Fruit fly (Drosophila melanogaster): Measurements from ENCODE around the gene CG9692.

The CG9692 gene

dm6 chr3L:16730645-16731044, 25.9 kb downstream of the CG9692 start, which contains the start of gene Dbp73D (continued):
- no peak for TF ChIP-seq CG32772 (GFP tag; IDR thresholded peaks at IDR 0.05)
- no peak for TF ChIP-seq ash1 (GFP tag; optimal IDR thresholded peaks at IDR 0.05)
- TF ChIP-seq CG15696 (tag; optimal IDR thresholded peaks at IDR 0.05): no peak
- no peak for TF ChIP-seq sr (GFP tag; IDR thresholded peaks at IDR 0.05)
- TF ChIP-seq Lpt (GFP tag; optimal IDR thresholded peaks at IDR 0.05): no peak
- no peak for TF ChIP-seq NFAT (GFP tag; IDR thresholded peaks at IDR 0.05)
- no peak for TF ChIP-seq Oli (tag; optimal IDR thresholded peaks at IDR 0.05)
- TF ChIP-seq sd (tag; optimal IDR thresholded peaks at IDR 0.05): no peak
- TF ChIP-seq sim (GFP tag; IDR thresholded peaks at IDR 0.05): no peak
- no peak for TF ChIP-seq dysf (GFP tag; IDR thresholded peaks at IDR 0.05)
- no peak for TF ChIP-seq CG3281 (GFP tag; optimal IDR thresholded peaks at IDR 0.05)
- no peak for TF ChIP-seq CG10147 (GFP tag; optimal IDR thresholded peaks at IDR 0.05)
- TF ChIP-seq CG32532 (GFP tag; IDR thresholded peaks at IDR 0.05): no peak
- no peak for TF ChIP-seq her (GFP tag; optimal IDR thresholded peaks at IDR 0.05)
- TF ChIP-seq CG34224 (GFP tag; IDR thresholded peaks at IDR 0.05; ENCODE audit: partially characterized antibody): peak; percentile 73
- TF ChIP-seq gsb (GFP tag; IDR thresholded peaks at IDR 0.05): no peak
- no peak for TF ChIP-seq sob (GFP tag; IDR thresholded peaks at IDR 0.05)
- no peak for TF ChIP-seq Meics (GFP tag; optimal IDR thresholded peaks at IDR 0.05)
- no peak for TF ChIP-seq abd-A (tag; optimal IDR thresholded peaks at IDR 0.05)
- peak; percentile 91 for TF ChIP-seq Dref (GFP tag; IDR thresholded peaks at IDR 0.05)
- TF ChIP-seq CG14860 (GFP tag; IDR thresholded peaks at IDR 0.05; ENCODE audit: partially characterized antibody): peak; percentile 45; the same call in 1 of the 3 replicates
- TF ChIP-seq Pdp1 (GFP tag; optimal IDR thresholded peaks at IDR 0.05): no peak
- TF ChIP-seq CG6254 (GFP tag; optimal IDR thresholded peaks at IDR 0.05): no peak
- no peak for TF ChIP-seq az2 (GFP tag; optimal IDR thresholded peaks at IDR 0.05)
- TF ChIP-seq CG2712 (tag; optimal IDR thresholded peaks at IDR 0.05): no peak
- TF ChIP-seq sens (GFP tag): no peak
- no peak for TF ChIP-seq CTCF (GFP tag; optimal IDR thresholded peaks at IDR 0.05)
- TF ChIP-seq GATAe (GFP tag; conservative IDR thresholded peaks at IDR 0.05): no peak
- no peak for TF ChIP-seq pho (GFP tag; optimal IDR thresholded peaks at IDR 0.05)
- no peak for TF ChIP-seq psq (GFP tag; optimal IDR thresholded peaks at IDR 0.05)
- TF ChIP-seq CG17612 (GFP tag; IDR thresholded peaks at IDR 0.05): no peak
- no peak for TF ChIP-seq CG13123 (GFP tag; optimal IDR thresholded peaks at IDR 0.05)
- TF ChIP-seq Hand (GFP tag; optimal IDR thresholded peaks at IDR 0.05): no peak
- TF ChIP-seq chinmo (GFP tag; IDR thresholded peaks at IDR 0.05; ENCODE audit: partially characterized antibody): no peak
- no peak for TF ChIP-seq CG12744 (GFP tag; optimal IDR thresholded peaks at IDR 0.05)
- TF ChIP-seq cato (GFP tag; optimal IDR thresholded peaks at IDR 0.05; ENCODE audit: borderline replicate concordance): no peak
- TF ChIP-seq Hmr (GFP tag; optimal IDR thresholded peaks at IDR 0.05): no peak
- TF ChIP-seq gro (GFP tag; optimal IDR thresholded peaks at IDR 0.05): peak; percentile 20
- no peak for TF ChIP-seq esg (GFP tag; conservative IDR thresholded peaks at IDR 0.05)
- no peak for TF ChIP-seq CG2202 (tag; optimal IDR thresholded peaks at IDR 0.05)
- no peak for TF ChIP-seq CG8089 (GFP tag; optimal IDR thresholded peaks at IDR 0.05)
- TF ChIP-seq hb (GFP tag; IDR thresholded peaks at IDR 0.05; ENCODE audit: partially characterized antibody): no peak
- TF ChIP-seq Optix (GFP tag; IDR thresholded peaks at IDR 0.05): no peak
- TF ChIP-seq CG10431 (GFP tag; optimal IDR thresholded peaks at IDR 0.05): no peak
- TF ChIP-seq PHDP (tag; optimal IDR thresholded peaks at IDR 0.05): no peak
- no peak for TF ChIP-seq ems (GFP tag; optimal IDR thresholded peaks at IDR 0.05)
- TF ChIP-seq gsb-n (tag; optimal IDR thresholded peaks at IDR 0.05): no peak
- no peak for TF ChIP-seq CG3995 (GFP tag; optimal IDR thresholded peaks at IDR 0.05)
- TF ChIP-seq CG18764 (GFP tag; optimal IDR thresholded peaks at IDR 0.05): peak; percentile 99
- TF ChIP-seq tup (GFP tag; optimal IDR thresholded peaks at IDR 0.05): no peak
- no peak for TF ChIP-seq fd96Cb (tag; optimal IDR thresholded peaks at IDR 0.05)
- no peak for TF ChIP-seq sima (GFP tag; optimal IDR thresholded peaks at IDR 0.05)
- peak; percentile 76 for TF ChIP-seq CG13287 (GFP tag; IDR thresholded peaks at IDR 0.05; ENCODE audit: partially characterized antibody)

Data from whole organism, embryonic.